Worm (Caenorhabditis elegans): ENCODE measurements around the gene F17H10.2.

DNA sequence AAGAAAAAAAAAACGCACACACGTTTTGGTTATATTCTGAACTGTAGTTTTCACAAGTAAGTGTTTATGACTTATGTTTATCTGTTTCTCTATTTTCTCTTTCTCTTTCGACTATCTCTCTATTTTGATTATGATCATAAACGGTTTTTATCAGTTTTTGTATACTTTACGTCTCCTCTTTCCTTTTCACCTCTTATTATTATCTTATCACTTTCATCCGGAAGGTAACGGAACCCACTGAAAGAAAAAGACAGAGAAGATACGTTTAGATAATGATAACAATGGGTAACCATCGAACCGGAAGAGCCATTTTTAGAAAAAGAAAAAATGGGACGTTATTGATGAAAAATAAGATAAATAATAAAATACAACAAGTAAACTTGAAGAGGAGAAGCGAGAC lies 52.1 kb downstream of the F17H10.2 start:
- TF ChIP-seq nhr-71 (tag; optimal IDR thresholded peaks at IDR 0.05) (peak; percentile 53), blmp-1 (tag; optimal IDR thresholded peaks at IDR 0.05) (peak; percentile 74), ceh-88 (GFP tag; IDR thresholded peaks at IDR 0.05) (no peak), jun-1 (tag; optimal IDR thresholded peaks at IDR 0.05) (peak; percentile 80)
